Worm (Caenorhabditis elegans): Measurements from ENCODE around the gene F34D10.9.

- TF ChIP-seq nhr-28 (tag; optimal IDR thresholded peaks at IDR 0.05) (no peak), mab-5 (tag; optimal IDR thresholded peaks at IDR 0.05) (no peak), nhr-237 (tag; optimal IDR thresholded peaks at IDR 0.05) (no peak), ham-2 (GFP tag; optimal IDR thresholded peaks at IDR 0.05) (no peak), nhr-76 (tag; optimal IDR thresholded peaks at IDR 0.05) (no peak), cnd-1 (tag; optimal IDR thresholded peaks at IDR 0.05) (no peak), mep-1 (tag; optimal IDR thresholded peaks at IDR 0.05) (no peak)
Observed at ce11 chrIII:3723726-3724125, 5.7 kb downstream of the F34D10.9 start.

All from whole organism, mixed stage, embryonic.